Worm (Caenorhabditis elegans): ENCODE measurements around the gene Y46G5A.36.

- no peak for TF ChIP-seq snpc-1.3 (tag; optimal IDR thresholded peaks at IDR 0.05; ENCODE audit: insufficient read depth)
- TF ChIP-seq K11D2.4 (GFP tag; IDR thresholded peaks at IDR 0.05): peak; percentile 82
Observed at ce11 chrII:12798814-12799213, 24.7 kb upstream of the Y46G5A.36 start.

All from whole organism, young adult.